Fruit fly (Drosophila melanogaster) whole organism, pupa: ENCODE measurements around the gene CG3734.

Source experiments
- CG12605 ChIP-seq: fragments of 200-800 bp; sonication (Bioruptor generic); IDR thresholded peaks from 2 replicates; pipeline ENCODE4 v1.3.6; 2022; ENCODE audit warnings: missing biosample characterization, missing genetic modification characterization
- CG13204 ChIP-seq: fragments of 200-800 bp; sonication (Bioruptor generic); optimal IDR thresholded peaks from 2 replicates; lab custom pipeline; 2018; ENCODE audit warnings: missing biosample characterization, mild to moderate bottlenecking, missing genetic modification characterization, moderate library complexity
- CG15710 ChIP-seq: fragments of 200-800 bp; sonication (Bioruptor generic); optimal IDR thresholded peaks from 2 replicates; lab custom pipeline; 2018; ENCODE audit warnings: missing biosample characterization, mild to moderate bottlenecking, missing genetic modification characterization, moderate library complexity
- CG32121 ChIP-seq: fragments of 200-800 bp; sonication (Bioruptor generic); IDR thresholded peaks from 2 replicates; pipeline ENCODE4 v1.3.6; 2022; ENCODE audit warnings: missing biosample characterization, missing genetic modification characterization
- CG4496 ChIP-seq: fragments of 200-800 bp; sonication (Bioruptor generic); IDR thresholded peaks from 3 replicates; pipeline ENCODE4 v1.3.6; 2022; ENCODE audit warnings: missing biosample characterization, missing genetic modification characterization
- CG8159 ChIP-seq: fragments of 200-800 bp; sonication (Bioruptor generic); optimal IDR thresholded peaks from 3 replicates; lab custom pipeline; 2018; ENCODE audit warnings: missing biosample characterization, mild to moderate bottlenecking, missing genetic modification characterization, moderate library complexity
- CG9948 ChIP-seq: fragments of 200-800 bp; sonication (Bioruptor generic); optimal IDR thresholded peaks from 2 replicates; lab custom pipeline; 2018; ENCODE audit warnings: missing biosample characterization, mild to moderate bottlenecking, missing genetic modification characterization, moderate library complexity
- D1 ChIP-seq: fragments of 200-800 bp; sonication (Bioruptor generic); optimal IDR thresholded peaks from 2 replicates; lab custom pipeline; 2018; ENCODE audit warnings: missing biosample characterization, mild to moderate bottlenecking, missing genetic modification characterization, moderate library complexity
- EcR ChIP-seq: fragments of 200-800 bp; sonication (Bioruptor generic); optimal IDR thresholded peaks from 3 replicates; lab custom pipeline; 2019; ENCODE audit warnings: missing biosample characterization, missing genetic modification characterization, mild to moderate bottlenecking, moderate library complexity, missing genetic modification reagents
- Ets98B ChIP-seq: fragments of 200-800 bp; sonication (Bioruptor generic); IDR thresholded peaks from 2 replicates; pipeline ENCODE4 v1.3.6; 2022; ENCODE audit warnings: missing biosample characterization, missing genetic modification characterization
- Pif1A ChIP-seq: fragments of 200-800 bp; sonication (Bioruptor generic); optimal IDR thresholded peaks from 3 replicates; lab custom pipeline; 2016; ENCODE audit warnings: missing biosample characterization, missing genetic modification characterization
- fd96Ca ChIP-seq: fragments of 200-800 bp; sonication (Bioruptor generic); IDR thresholded peaks from 3 replicates; pipeline ENCODE4 v1.3.6; 2022; ENCODE audit warnings: missing biosample characterization, missing genetic modification characterization
- gl ChIP-seq: fragments of 200-800 bp; sonication (Bioruptor generic); optimal IDR thresholded peaks from 2 replicates; lab custom pipeline; 2018; ENCODE audit warnings: missing biosample characterization, mild to moderate bottlenecking, missing genetic modification characterization
- rn ChIP-seq: fragments of 200-800 bp; sonication (Bioruptor generic); IDR thresholded peaks from 2 replicates; pipeline ENCODE4 v1.3.6; 2022; ENCODE audit warnings: missing biosample characterization, missing genetic modification characterization

DNA sequence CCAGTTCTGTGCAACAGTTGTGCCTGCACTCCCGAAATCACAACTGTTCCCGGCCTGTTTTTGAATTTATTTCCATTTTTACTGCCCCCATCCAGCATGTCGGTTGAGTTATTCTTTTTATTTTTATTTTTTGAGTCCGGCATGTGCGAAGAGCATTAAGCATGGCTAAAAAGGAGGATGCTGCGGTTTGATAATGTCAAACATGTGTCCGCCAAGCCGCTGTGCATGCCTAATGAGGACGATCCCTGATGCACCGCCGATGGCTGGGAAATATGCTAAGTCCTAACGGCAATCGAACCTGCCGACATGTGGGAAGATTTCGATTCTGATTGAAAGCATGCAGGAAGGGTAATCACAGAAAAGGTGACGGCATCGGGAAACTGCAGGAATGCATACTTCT lies 41.1 kb upstream of the CG3734 start:
- TF ChIP-seq fd96Ca (GFP tag; lab: Robert Waterston, UW): no peak
- TF ChIP-seq CG15710 (tag; lab: Kevin White, UChicago): no peak
- TF ChIP-seq CG13204 (GFP tag; lab: Kevin White, UChicago): no peak
- no peak for TF ChIP-seq CG12605
- no peak for TF ChIP-seq D1 (tag; lab: Kevin White, UChicago)
- no peak for TF ChIP-seq CG4496 (GFP tag; lab: Robert Waterston, UW)
- TF ChIP-seq CG32121: no peak
- TF ChIP-seq Pif1A (GFP tag; lab: Kevin White, UChicago): no peak
- TF ChIP-seq rn (GFP tag; lab: Robert Waterston, UW): no peak
- no peak for TF ChIP-seq EcR (GFP tag; lab: Kevin White, UChicago)
- no peak for TF ChIP-seq gl (tag; lab: Kevin White, UChicago)
- no peak for TF ChIP-seq Ets98B (GFP tag; lab: Robert Waterston, UW)
- no peak for TF ChIP-seq CG8159 (tag; lab: Kevin White, UChicago)
- TF ChIP-seq CG9948 (tag; lab: Kevin White, UChicago): no peak
